Fruit fly (Drosophila melanogaster) whole organism, wandering third instar larva: Measurements from ENCODE around the gene Sirt7.

Experiments
- Abd-B ChIP-seq: fragments of >200 bp; optimal IDR thresholded peaks from 2 replicates; lab custom pipeline; 2017; ENCODE audit warnings: missing biosample characterization, missing genetic modification characterization
- CG32264 ChIP-seq: fragments of 200-800 bp; sonication (Bioruptor generic); optimal IDR thresholded peaks from 2 replicates; lab custom pipeline; 2016; ENCODE audit warnings: missing biosample characterization, missing genetic modification characterization
- CG9705 ChIP-seq: fragments of 200-800 bp; sonication (Bioruptor generic); optimal IDR thresholded peaks from 2 replicates; lab custom pipeline; 2018; ENCODE audit warnings: missing biosample characterization, mild to moderate bottlenecking, missing genetic modification characterization
- CrebA ChIP-seq: fragments of 200-800 bp; sonication (Bioruptor generic); optimal IDR thresholded peaks from 2 replicates; lab custom pipeline; 2016; ENCODE audit warnings: missing biosample characterization, mild to moderate bottlenecking, missing genetic modification characterization, borderline replicate concordance
- Dfd ChIP-seq: fragments of >200 bp; optimal IDR thresholded peaks from 2 replicates; lab custom pipeline; 2017; ENCODE audit warnings: missing biosample characterization, missing genetic modification characterization
- Dif ChIP-seq: fragments of 200-275, 200-300 bp; sonication (Bioruptor generic); optimal IDR thresholded peaks from 2 replicates; lab custom pipeline; 2018; ENCODE audit warnings: missing biosample characterization, missing genetic modification characterization; ENCODE audit not compliant: partially characterized antibody
- GATAd ChIP-seq: sonication (Bioruptor generic); optimal IDR thresholded peaks from 2 replicates; lab custom pipeline; 2016; ENCODE audit warnings: missing biosample characterization, missing genetic modification characterization
- HLH106 ChIP-seq: fragments of 200-800 bp; optimal IDR thresholded peaks from 3 replicates; lab custom pipeline; 2019; ENCODE audit warnings: missing biosample characterization, mild to moderate bottlenecking, missing genetic modification characterization, moderate library complexity
- Hnf4 ChIP-seq: fragments of 200-800 bp; sonication (Bioruptor generic); optimal IDR thresholded peaks from 2 replicates; lab custom pipeline; 2016; ENCODE audit warnings: missing biosample characterization, mild to moderate bottlenecking, missing genetic modification characterization
- Hr78 ChIP-seq: fragments of >200 bp; optimal IDR thresholded peaks from 2 replicates; lab custom pipeline; 2017; ENCODE audit warnings: missing biosample characterization, missing genetic modification characterization
- Hr83 ChIP-seq: fragments of 200-300 bp; sonication (Bioruptor generic); optimal IDR thresholded peaks from 2 replicates; lab custom pipeline; 2016; ENCODE audit warnings: missing biosample characterization, mild to moderate bottlenecking, missing genetic modification characterization, moderate library complexity; ENCODE audit not compliant: poor library complexity, severe bottlenecking
- Jra ChIP-seq: sonication (Bioruptor generic); optimal IDR thresholded peaks from 2 replicates; lab custom pipeline; 2016; ENCODE audit warnings: missing biosample characterization, missing genetic modification characterization
- Mio ChIP-seq: sonication (Bioruptor generic); optimal IDR thresholded peaks from 2 replicates; lab custom pipeline; 2016; ENCODE audit warnings: missing biosample characterization, missing genetic modification characterization
- Myc ChIP-seq: fragments of >200 bp; optimal IDR thresholded peaks from 2 replicates; lab custom pipeline; 2017
- N ChIP-seq: fragments of >200 bp; optimal IDR thresholded peaks from 2 replicates; lab custom pipeline; 2018; ENCODE audit warnings: missing biosample characterization, missing external identifiers, missing genetic modification characterization
- OdsH ChIP-seq: fragments of 200-800 bp; sonication (Bioruptor generic); optimal IDR thresholded peaks from 2 replicates; lab custom pipeline; 2016; ENCODE audit warnings: missing biosample characterization, mild to moderate bottlenecking, missing genetic modification characterization
- Rel ChIP-seq, 2 experiments: fragments of 200-800 bp; sonication (Bioruptor generic) in 1 of 2; optimal IDR thresholded peaks; 2 replicates in 1 of 2; 3 replicates in 1 of 2; lab custom pipeline; 2016 to 2019; ENCODE audit warnings: mild to moderate bottlenecking in 2 of 2, missing biosample characterization in 2 of 2, missing genetic modification characterization in 2 of 2, moderate library complexity in 1 of 2
- Sp1 ChIP-seq: fragments of 200-800 bp; sonication (Bioruptor generic); optimal IDR thresholded peaks from 3 replicates; lab custom pipeline; 2019; ENCODE audit warnings: missing biosample characterization, mild to moderate bottlenecking, missing genetic modification characterization, moderate library complexity
- Vsx2 ChIP-seq: fragments of 200-300, 225-300 bp; sonication (Bioruptor generic); optimal IDR thresholded peaks from 2 replicates; lab custom pipeline; 2018; ENCODE audit warnings: missing biosample characterization, missing genetic modification characterization; ENCODE audit not compliant: partially characterized antibody
- br ChIP-seq: fragments of 200-800 bp; sonication (Bioruptor generic); optimal IDR thresholded peaks from 2 replicates; lab custom pipeline; 2016; ENCODE audit warnings: missing biosample characterization, missing genetic modification characterization
- brk ChIP-seq: fragments of 200-800 bp; sonication (Bioruptor generic); optimal IDR thresholded peaks from 2 replicates; lab custom pipeline; 2016; ENCODE audit warnings: missing biosample characterization, mild to moderate bottlenecking, missing genetic modification characterization
- dl ChIP-seq, 2 experiments: fragments of 175-275, 200-275 bp in 1 of 2; fragments of 200-275 bp in 1 of 2; sonication (Bioruptor generic); optimal IDR thresholded peaks; lab custom pipeline; 2018; ENCODE audit warnings: mild to moderate bottlenecking in 2 of 2, missing biosample characterization in 2 of 2, missing genetic modification characterization in 2 of 2, moderate library complexity in 2 of 2; ENCODE audit not compliant: partially characterized antibody in 2 of 2, insufficient read depth in 1 of 2
- dmrt93B ChIP-seq: fragments of 200-800 bp; sonication (Bioruptor generic); optimal IDR thresholded peaks from 2 replicates; lab custom pipeline; 2018; ENCODE audit warnings: missing biosample characterization, mild to moderate bottlenecking, missing genetic modification characterization
- dsf ChIP-seq: sonication (Bioruptor generic); optimal IDR thresholded peaks from 2 replicates; lab custom pipeline; 2016; ENCODE audit warnings: missing biosample characterization, missing genetic modification characterization, borderline replicate concordance
- ey ChIP-seq: fragments of 200-800 bp; sonication (Bioruptor generic); optimal IDR thresholded peaks from 2 replicates; lab custom pipeline; 2016; ENCODE audit warnings: missing biosample characterization, missing genetic modification characterization
- foxo ChIP-seq, 2 experiments: fragments of 200-800 bp; sonication (Bioruptor generic); optimal IDR thresholded peaks; 2 replicates in 1 of 2; 3 replicates in 1 of 2; lab custom pipeline; 2016 to 2017; ENCODE audit warnings: missing biosample characterization in 2 of 2, missing genetic modification characterization in 2 of 2
- fru ChIP-seq: fragments of 200-800 bp; sonication (Bioruptor generic); optimal IDR thresholded peaks from 3 replicates; lab custom pipeline; 2016; ENCODE audit warnings: missing biosample characterization, mild to moderate bottlenecking, missing genetic modification characterization
- h ChIP-seq: fragments of 200-800 bp; sonication (Bioruptor generic); optimal IDR thresholded peaks from 3 replicates; lab custom pipeline; 2016; ENCODE audit warnings: missing biosample characterization, mild to moderate bottlenecking, missing genetic modification characterization
- jim ChIP-seq: fragments of 175-275, 200-325 bp; sonication (Bioruptor generic); optimal IDR thresholded peaks from 2 replicates; lab custom pipeline; 2016; ENCODE audit warnings: missing biosample characterization, mild to moderate bottlenecking, missing genetic modification characterization
- lola ChIP-seq: fragments of >200 bp; optimal IDR thresholded peaks from 2 replicates; lab custom pipeline; 2017; ENCODE audit warnings: missing biosample characterization, missing genetic modification characterization
- pan ChIP-seq: fragments of >200 bp; optimal IDR thresholded peaks from 2 replicates; lab custom pipeline; 2017
- psq ChIP-seq: fragments of 200-800 bp; sonication (Bioruptor generic); optimal IDR thresholded peaks from 3 replicates; lab custom pipeline; 2017; ENCODE audit warnings: missing biosample characterization, mild to moderate bottlenecking, missing genetic modification characterization, moderate library complexity
- rgr ChIP-seq: fragments of 200-800 bp; sonication (Bioruptor generic); optimal IDR thresholded peaks from 3 replicates; lab custom pipeline; 2016; ENCODE audit warnings: missing biosample characterization, mild to moderate bottlenecking, missing genetic modification characterization
- sage ChIP-seq: fragments of 200-800 bp; sonication (Bioruptor generic); optimal IDR thresholded peaks from 2 replicates; lab custom pipeline; 2016; ENCODE audit warnings: missing biosample characterization, mild to moderate bottlenecking, missing genetic modification characterization
- sv ChIP-seq: fragments of 200-800 bp; sonication (Bioruptor generic); optimal IDR thresholded peaks from 3 replicates; lab custom pipeline; 2016; ENCODE audit warnings: missing biosample characterization, missing genetic modification characterization
- tai ChIP-seq: sonication (Bioruptor generic); optimal IDR thresholded peaks from 2 replicates; lab custom pipeline; 2016; ENCODE audit warnings: missing biosample characterization, missing genetic modification characterization
- usp ChIP-seq: fragments of >200 bp; optimal IDR thresholded peaks from 2 replicates; lab custom pipeline; 2017; ENCODE audit warnings: missing biosample characterization, missing genetic modification characterization
- woc ChIP-seq: sonication (Bioruptor generic); optimal IDR thresholded peaks from 2 replicates; lab custom pipeline; 2016; ENCODE audit warnings: missing biosample characterization, mild to moderate bottlenecking, missing genetic modification characterization

The Sirt7 gene

dm6 chr3R:29067091-29067490 lies 11.4 kb downstream of the Sirt7 start:
- TF ChIP-seq Rel (GFP tag; optimal IDR thresholded peaks at IDR 0.05; lab: Kevin White, UChicago): no peak
- peak; percentile 29 for TF ChIP-seq Rel (tag; optimal IDR thresholded peaks at IDR 0.05; lab: Kevin White, UChicago)
- no peak for TF ChIP-seq Vsx2 (GFP tag; lab: Kevin White, UChicago)
- TF ChIP-seq fru (GFP tag; lab: Kevin White, UChicago): peak; percentile 28
- TF ChIP-seq CG9705 (GFP tag; lab: Kevin White, UChicago): no peak
- peak; percentile 9 for TF ChIP-seq Sp1 (GFP tag; lab: Kevin White, UChicago)
- no peak for TF ChIP-seq woc (GFP tag; lab: Kevin White, UChicago)
- no peak for TF ChIP-seq Dfd (GFP tag; lab: Kevin White, UChicago)
- TF ChIP-seq tai (GFP tag; lab: Kevin White, UChicago): no peak
- TF ChIP-seq h: peak; percentile 34
- TF ChIP-seq pan (lab: Kevin White, UChicago): no peak
- no peak for TF ChIP-seq lola
- TF ChIP-seq br (GFP tag; lab: Kevin White, UChicago): no peak

- TF ChIP-seq brk (no peak), CrebA (GFP tag; lab: Kevin White, UChicago) (no peak), Dif (GFP tag; lab: Kevin White, UChicago) (no peak), woc (GFP tag; lab: Kevin White, UChicago) (peak; percentile 25), pan (lab: Kevin White, UChicago) (no peak), Myc (lab: Kevin White, UChicago) (no peak), Hr83 (GFP tag; lab: Kevin White, UChicago) (no peak), N (no peak), HLH106 (tag; lab: Kevin White, UChicago) (peak; percentile 54), Abd-B (GFP tag; lab: Kevin White, UChicago) (no peak), h (peak; percentile 55), sage (GFP tag; lab: Kevin White, UChicago) (no peak), foxo (GFP tag; optimal IDR thresholded peaks at IDR 0.05; lab: Kevin White, UChicago) (peak in 1 of 2 experiments; percentile 63), dmrt93B (GFP tag; lab: Kevin White, UChicago) (no peak), lola (no peak), tai (GFP tag; lab: Kevin White, UChicago) (no peak), OdsH (GFP tag; lab: Kevin White, UChicago) (peak; percentile 30), Hr78 (GFP tag; lab: Kevin White, UChicago) (no peak), rgr (GFP tag; lab: Kevin White, UChicago) (peak; percentile 20), Dfd (GFP tag; lab: Kevin White, UChicago) (no peak), Jra (no peak), Vsx2 (GFP tag; lab: Kevin White, UChicago) (no peak), GATAd (GFP tag; lab: Kevin White, UChicago) (no peak), dl (GFP tag; optimal IDR thresholded peaks at IDR 0.05; lab: Kevin White, UChicago; ENCODE audit: insufficient read depth in 1 of 2, partially characterized antibody in 2 of 2) (no peak), CG9705 (GFP tag; lab: Kevin White, UChicago) (no peak), psq (no peak), Mio (GFP tag; lab: Kevin White, UChicago) (no peak), sv (GFP tag; lab: Kevin White, UChicago) (no peak), Sp1 (GFP tag; lab: Kevin White, UChicago) (peak; percentile 32), Rel (GFP tag; optimal IDR thresholded peaks at IDR 0.05; lab: Kevin White, UChicago) (peak; percentile 4), Rel (tag; optimal IDR thresholded peaks at IDR 0.05; lab: Kevin White, UChicago) (no peak), CG32264 (GFP tag; lab: Kevin White, UChicago) (no peak), dsf (GFP tag; lab: Kevin White, UChicago) (no peak), fru (GFP tag; lab: Kevin White, UChicago) (peak; percentile 42), br (GFP tag; lab: Kevin White, UChicago) (peak; percentile 1), ey (peak; percentile 68), Hnf4 (peak; percentile 14), jim (GFP tag; lab: Kevin White, UChicago) (no peak), usp (GFP tag; lab: Kevin White, UChicago) (no peak)
These were observed 12.9 kb downstream of the Sirt7 start for dm6 chr3R:29068430-29069207.
